Worm (Caenorhabditis elegans) whole organism, L4 larva: ENCODE results near the gene rpoa-49.

Experiments
- dmd-8 ChIP-seq: fragments of 200-800 bp; sonication (Bioruptor generic); IDR thresholded peaks from 2 replicates; pipeline ENCODE4 v1.3.6; 2022; ENCODE audit warnings: missing genetic modification characterization, missing compliant biosample characterization
- egl-27 ChIP-seq: sonication (generic microtip); optimal IDR thresholded peaks from 3 replicates; lab custom pipeline; 2017; ENCODE audit warnings: missing biosample characterization, missing genetic modification reagents, missing genetic modification characterization
- hmg-1.1 ChIP-seq: fragments of 200-800 bp; sonication (Bioruptor generic); IDR thresholded peaks from 2 replicates; pipeline ENCODE4 v1.3.6; 2022; ENCODE audit warnings: missing genetic modification reagents, missing genetic modification characterization, missing compliant biosample characterization
- jun-1 ChIP-seq: fragments of 150-350 bp; optimal IDR thresholded peaks from 2 replicates; lab custom pipeline; 2014; ENCODE audit warnings: missing biosample characterization, missing genetic modification reagents, missing genetic modification characterization
- nhr-11 ChIP-seq: fragments of 150-350 bp; optimal IDR thresholded peaks from 2 replicates; lab custom pipeline; 2014; ENCODE audit warnings: missing biosample characterization, missing genetic modification characterization
- nhr-42 ChIP-seq: fragments of 200-800 bp; sonication (Bioruptor generic); IDR thresholded peaks from 2 replicates; pipeline ENCODE4 v1.3.6; 2022; ENCODE audit warnings: missing genetic modification characterization, missing compliant biosample characterization
- pha-4 ChIP-seq, 2 experiments: fragments of 150-350 bp in 1 of 2; fragments of 200-800 bp in 1 of 2; sonication (Bioruptor generic) in 1 of 2; IDR thresholded peaks in 1 of 2; optimal IDR thresholded peaks in 1 of 2; 2 replicates each; pipeline versions ENCODE4 v1.3.6 to Lab custom; 2014 to 2022; ENCODE audit warnings: missing genetic modification characterization in 2 of 2, missing genetic modification reagents in 2 of 2, missing biosample characterization in 1 of 2, missing compliant biosample characterization in 1 of 2
- unc-39 ChIP-seq: sonication (generic microtip); optimal IDR thresholded peaks from 2 replicates; lab custom pipeline; 2017; ENCODE audit warnings: missing biosample characterization, missing genetic modification characterization
- ztf-11 ChIP-seq: fragments of 150-350 bp; optimal IDR thresholded peaks from 2 replicates; lab custom pipeline; 2014; ENCODE audit warnings: missing biosample characterization, missing genetic modification characterization

ce11 chrII:21953-22352 lies 22.9 kb upstream of the rpoa-49 start:
- no peak for TF ChIP-seq ztf-11 (tag; lab: Kevin White, UChicago)
- no peak for TF ChIP-seq pha-4 (GFP tag; IDR thresholded peaks at IDR 0.05; lab: Robert Waterston, UW)
- no peak for TF ChIP-seq pha-4 (tag; optimal IDR thresholded peaks at IDR 0.05; lab: Kevin White, UChicago)
- TF ChIP-seq unc-39 (tag; lab: Kevin White, UChicago): no peak
- no peak for TF ChIP-seq dmd-8
- TF ChIP-seq nhr-42: no peak
- TF ChIP-seq jun-1 (tag; lab: Kevin White, UChicago): no peak
- TF ChIP-seq hmg-1.1: no peak
- no peak for TF ChIP-seq egl-27 (tag; lab: Kevin White, UChicago)
- no peak for TF ChIP-seq nhr-11 (tag; lab: Kevin White, UChicago)
